Worm (Caenorhabditis elegans): ENCODE results near the gene C26B9.7.

The C26B9.7 gene

ce11 chrX:5303500-5303899 lies 38.6 kb upstream of the C26B9.7 start, which contains the start of gene ags-3:
ags-3 (minus strand) TSS chrX:5303600.
- no peak for TF ChIP-seq egl-27 (tag; optimal IDR thresholded peaks at IDR 0.05)
- TF ChIP-seq ztf-4 (tag; optimal IDR thresholded peaks at IDR 0.05) = no peak
- no peak for TF ChIP-seq zip-4 (GFP tag; optimal IDR thresholded peaks at IDR 0.05)
- no peak for TF ChIP-seq skn-1 (tag; optimal IDR thresholded peaks at IDR 0.05)
- no peak for TF ChIP-seq zag-1 (tag; optimal IDR thresholded peaks at IDR 0.05)
- no peak for TF ChIP-seq ztf-11 (tag; optimal IDR thresholded peaks at IDR 0.05)
- TF ChIP-seq nhr-12 (tag; optimal IDR thresholded peaks at IDR 0.05) = no peak
- no peak for TF ChIP-seq nhr-77 (tag; optimal IDR thresholded peaks at IDR 0.05)
- TF ChIP-seq unc-130 (tag; optimal IDR thresholded peaks at IDR 0.05) = no peak
- no peak for TF ChIP-seq aly-2 (tag; optimal IDR thresholded peaks at IDR 0.05)
- TF ChIP-seq egl-13 (tag; optimal IDR thresholded peaks at IDR 0.05) = no peak

- no peak for TF ChIP-seq mdl-1 (tag; optimal IDR thresholded peaks at IDR 0.05)
Measured at ce11 chrX:5309622-5310021, 32.5 kb upstream of the C26B9.7 start.

DNA sequence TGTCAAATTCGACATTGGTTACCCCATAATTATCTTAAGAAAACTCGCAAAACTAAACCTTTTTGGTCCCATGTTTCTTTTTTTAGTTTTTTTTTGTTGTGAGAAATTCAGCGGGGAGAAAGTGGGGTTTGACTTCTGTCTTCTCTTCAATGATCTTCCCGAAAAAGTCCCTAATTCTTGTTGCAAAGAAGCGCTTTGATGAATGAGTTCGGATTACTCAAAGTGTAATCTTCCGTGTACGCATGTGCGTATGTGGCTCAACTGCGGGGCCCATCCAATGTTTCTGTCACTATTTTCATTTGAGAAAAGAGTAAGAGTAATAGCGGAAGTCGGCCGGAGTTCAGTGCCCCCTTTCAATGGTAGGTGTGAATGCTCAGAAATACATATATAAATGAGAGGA lies 30.9 kb upstream of the C26B9.7 start:
- TF ChIP-seq nhr-20 (tag; optimal IDR thresholded peaks at IDR 0.05) (no peak), snu-23 (GFP tag; optimal IDR thresholded peaks at IDR 0.05) (no peak), snpc-4 (tag; optimal IDR thresholded peaks at IDR 0.05) (no peak), dpl-1 (GFP tag; optimal IDR thresholded peaks at IDR 0.05) (no peak), nhr-76 (tag; optimal IDR thresholded peaks at IDR 0.05) (no peak), nhr-90 (tag; optimal IDR thresholded peaks at IDR 0.05; ENCODE audit: poor library complexity) (no peak), F16B12.6 (tag; optimal IDR thresholded peaks at IDR 0.05) (no peak), sup-37 (GFP tag; optimal IDR thresholded peaks at IDR 0.05) (no peak), nhr-237 (tag; optimal IDR thresholded peaks at IDR 0.05) (no peak), zag-1 (tag; optimal IDR thresholded peaks at IDR 0.05) (no peak), lin-13 (GFP tag; optimal IDR thresholded peaks at IDR 0.05) (no peak)

ce11 chrX:5319214-5319838 lies 22.8 kb upstream of the C26B9.7 start:
- TF ChIP-seq vab-15 (tag; optimal IDR thresholded peaks at IDR 0.05) = no peak
- no peak for TF ChIP-seq lin-13 (GFP tag; optimal IDR thresholded peaks at IDR 0.05)
- peak; percentile 49 for TF ChIP-seq swsn-7 (tag; optimal IDR thresholded peaks at IDR 0.05)
- no peak for TF ChIP-seq lin-15B (tag; optimal IDR thresholded peaks at IDR 0.05)
- TF ChIP-seq C16A3.4 (tag; optimal IDR thresholded peaks at IDR 0.05) = peak; percentile 14
- peak; percentile 26 for TF ChIP-seq tbx-2 (tag; optimal IDR thresholded peaks at IDR 0.05)
- TF ChIP-seq rnt-1 (tag; optimal IDR thresholded peaks at IDR 0.05) = peak; percentile 54
- no peak for TF ChIP-seq ceh-8 (GFP tag; optimal IDR thresholded peaks at IDR 0.05)
- no peak for TF ChIP-seq mab-9 (GFP tag; IDR thresholded peaks at IDR 0.05)
- TF ChIP-seq ceh-82 (tag; optimal IDR thresholded peaks at IDR 0.05) = peak in 2 of 3 experiments; percentile 17 to 44
- TF ChIP-seq tlp-1 (tag; optimal IDR thresholded peaks at IDR 0.05) = no peak
- no peak for TF ChIP-seq ceh-88 (GFP tag; IDR thresholded peaks at IDR 0.05)
- no peak for TF ChIP-seq Y116A8C.19 (tag; optimal IDR thresholded peaks at IDR 0.05; ENCODE audit: borderline replicate concordance)
- TF ChIP-seq egl-13 (tag; optimal IDR thresholded peaks at IDR 0.05) = no peak
- peak; percentile 27 for TF ChIP-seq nhr-90 (tag; optimal IDR thresholded peaks at IDR 0.05; ENCODE audit: poor library complexity)
- TF ChIP-seq sup-37 (GFP tag; optimal IDR thresholded peaks at IDR 0.05) = no peak
- TF ChIP-seq lin-35 (GFP tag; optimal IDR thresholded peaks at IDR 0.05) = peak in 1 of 2 experiments; percentile 57
- peak; percentile 49 for TF ChIP-seq elt-2 (tag; optimal IDR thresholded peaks at IDR 0.05)
- TF ChIP-seq unc-30 (tag; optimal IDR thresholded peaks at IDR 0.05) = no peak
- no peak for TF ChIP-seq egl-27 (tag; optimal IDR thresholded peaks at IDR 0.05)
- no peak for TF ChIP-seq nhr-84 (tag; optimal IDR thresholded peaks at IDR 0.05)
- TF ChIP-seq nhr-77 (tag; optimal IDR thresholded peaks at IDR 0.05) = peak; percentile 18
- TF ChIP-seq ceh-90 (tag; optimal IDR thresholded peaks at IDR 0.05) = no peak
- no peak for TF ChIP-seq sptf-1 (tag; optimal IDR thresholded peaks at IDR 0.05)
- peak in 1 of 2 experiments; percentile 5 for TF ChIP-seq efl-1 (optimal IDR thresholded peaks at IDR 0.05)
- TF ChIP-seq efl-1 (GFP tag; optimal IDR thresholded peaks at IDR 0.05 in 1 of 2) = peak in 1 of 2 experiments; percentile 90
- no peak for TF ChIP-seq pqm-1 (tag; optimal IDR thresholded peaks at IDR 0.05)
- TF ChIP-seq ets-5 (GFP tag; IDR thresholded peaks at IDR 0.05) = no peak
- TF ChIP-seq zag-1 (tag; optimal IDR thresholded peaks at IDR 0.05) = no peak
- TF ChIP-seq irx-1 (tag; optimal IDR thresholded peaks at IDR 0.05) = no peak
- TF ChIP-seq nhr-28 (tag; optimal IDR thresholded peaks at IDR 0.05) = no peak
- no peak for TF ChIP-seq ama-1 (optimal IDR thresholded peaks at IDR 0.05)
- TF ChIP-seq unc-130 (tag; optimal IDR thresholded peaks at IDR 0.05) = peak; percentile 38
- TF ChIP-seq sox-4 (tag; optimal IDR thresholded peaks at IDR 0.05) = no peak

All from whole organism, L1 larva.